Worm (Caenorhabditis elegans): ENCODE measurements around the gene ZK512.10.

ZK512.10 gene

DNA sequence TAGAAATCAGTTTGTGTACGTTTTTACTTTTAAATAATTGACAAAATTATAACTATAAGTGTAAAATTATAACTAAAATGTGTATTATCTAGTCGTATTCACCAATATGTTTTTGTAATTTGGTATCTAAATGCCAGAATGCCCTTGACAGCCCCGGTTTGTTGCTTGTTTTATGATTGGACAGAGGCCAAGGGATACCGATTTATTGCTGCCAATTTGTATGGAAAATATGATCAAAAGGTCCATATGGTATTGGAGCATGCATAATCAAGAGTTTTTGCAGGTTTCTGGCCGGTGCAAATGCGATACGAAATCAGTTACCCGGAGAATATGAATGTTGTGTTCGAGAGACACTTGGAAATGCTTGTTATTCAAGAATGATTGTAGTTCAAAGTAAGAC is 14.9 kb upstream of the ZK512.10 start:
- no peak for TF ChIP-seq unc-62 (GFP tag; optimal IDR thresholded peaks at IDR 0.05)

DNA sequence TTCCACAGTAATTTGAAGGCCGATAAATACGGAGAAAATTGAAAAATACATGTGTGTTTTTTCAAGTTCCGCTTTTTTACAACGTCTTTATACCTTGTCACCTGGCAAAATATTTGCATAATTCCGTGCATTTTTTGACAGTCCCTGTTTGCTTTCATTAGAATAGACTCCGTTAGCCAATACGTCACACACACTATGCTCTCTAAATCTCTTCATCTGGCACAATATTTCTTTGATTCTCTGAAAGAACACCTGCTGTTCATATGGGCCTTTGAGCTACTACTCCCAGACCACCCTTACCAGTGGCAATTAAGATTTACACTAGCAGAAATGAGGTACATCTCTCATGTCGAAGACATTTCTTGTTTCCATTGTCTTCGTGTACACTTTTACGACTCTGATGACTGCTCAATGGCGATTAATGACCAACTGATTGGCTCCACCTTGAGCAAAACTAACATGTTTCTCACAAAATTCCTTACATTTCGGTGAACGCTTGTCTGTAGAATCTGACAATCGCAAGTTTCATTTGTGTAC is 12.3 kb upstream of the ZK512.10 start, which contains the start of gene grl-11:
Gene grl-11, minus strand, starts transcription at position 51 of the 537 bp plus-strand sequence.
- no peak for TF ChIP-seq unc-62 (GFP tag; optimal IDR thresholded peaks at IDR 0.05)

DNA sequence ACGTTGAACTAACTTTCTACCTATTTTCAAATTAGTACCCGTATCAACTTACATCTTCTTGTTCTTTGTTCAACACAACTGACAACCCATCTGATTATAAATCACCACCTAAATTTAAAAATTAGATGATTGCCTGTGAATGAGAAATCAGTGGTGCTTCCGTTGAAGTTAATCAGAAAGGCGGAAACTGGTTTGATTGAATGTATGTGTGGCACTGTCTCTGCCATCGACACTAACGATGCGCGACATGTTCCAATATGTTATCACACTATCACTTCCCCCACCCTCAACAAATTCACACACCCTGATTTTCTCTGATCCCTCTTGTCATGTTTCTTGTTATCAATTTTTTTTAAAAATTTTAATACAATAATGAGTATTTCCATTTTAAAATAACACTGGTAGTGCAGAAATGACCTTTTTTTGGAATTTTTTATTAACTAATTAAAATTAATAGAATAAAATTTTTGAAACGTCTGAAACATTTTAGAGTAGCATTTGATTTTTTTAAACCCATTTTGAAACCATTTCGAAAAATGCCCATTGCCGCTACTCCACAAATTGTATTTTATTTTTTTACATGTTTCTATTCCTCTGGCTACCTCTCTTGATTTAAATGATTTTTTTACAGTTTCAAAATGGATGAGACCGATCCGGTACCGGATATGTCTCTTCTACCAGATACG is 11.6 kb upstream of the ZK512.10 start, which contains the start of gene ced-11:
Gene ced-11, plus strand, starts transcription at position 636 of the 686 bp plus-strand sequence.
- no peak for TF ChIP-seq unc-62 (GFP tag; optimal IDR thresholded peaks at IDR 0.05)

DNA sequence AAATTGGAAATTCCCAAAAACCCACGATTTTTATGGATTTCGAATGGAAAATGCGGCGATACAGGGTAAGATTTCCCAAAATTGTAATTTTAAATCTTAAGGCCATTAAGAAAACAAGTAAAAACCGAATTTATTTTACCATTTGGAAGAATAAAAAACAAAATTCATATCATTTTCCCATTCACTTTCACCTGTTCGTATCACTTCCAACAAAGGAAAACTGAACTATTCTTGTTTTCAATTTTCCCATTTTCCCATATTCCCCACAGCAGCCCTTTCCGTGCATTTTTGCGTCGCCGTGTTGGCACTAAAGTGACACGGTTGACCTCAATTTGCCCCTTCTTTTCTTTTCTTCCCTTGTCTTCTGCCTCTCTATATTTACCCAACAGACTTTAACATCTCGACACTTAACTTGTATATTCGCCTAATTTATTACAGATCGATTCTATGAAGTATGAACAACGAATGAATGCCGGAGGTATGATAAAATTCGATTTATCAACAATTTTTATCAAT is 4.8 kb upstream of the ZK512.10 start, which contains the start of gene sec-16A.1:
Gene sec-16A.1, plus strand, starts transcription at position 51 of the 516 bp plus-strand sequence.
- no peak for TF ChIP-seq unc-62 (GFP tag; optimal IDR thresholded peaks at IDR 0.05)

DNA sequence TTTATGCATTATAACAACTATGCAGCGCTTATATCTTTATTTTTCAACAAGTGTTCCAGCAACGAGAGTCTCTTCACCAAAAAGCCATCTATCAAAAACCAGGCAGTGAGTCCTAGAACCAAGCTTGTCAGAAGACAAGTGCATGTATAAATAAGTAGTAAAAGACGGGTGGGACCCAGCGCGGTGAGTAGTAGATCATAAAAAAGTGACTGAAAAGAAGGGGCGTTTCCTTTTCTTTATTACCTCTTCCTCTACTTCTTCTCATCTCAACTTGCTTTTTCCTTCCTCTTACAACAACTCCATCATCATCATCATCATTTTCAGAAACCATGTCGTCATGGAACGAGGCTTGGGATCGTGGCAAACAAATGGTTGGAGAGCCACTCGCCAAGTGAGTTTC is 5.9 kb downstream of the ZK512.10 start, which contains the start of gene eat-4:
Gene eat-4, plus strand, starts transcription at position 301 of the 400 bp plus-strand sequence.
- no peak for TF ChIP-seq unc-62 (GFP tag; optimal IDR thresholded peaks at IDR 0.05)

DNA sequence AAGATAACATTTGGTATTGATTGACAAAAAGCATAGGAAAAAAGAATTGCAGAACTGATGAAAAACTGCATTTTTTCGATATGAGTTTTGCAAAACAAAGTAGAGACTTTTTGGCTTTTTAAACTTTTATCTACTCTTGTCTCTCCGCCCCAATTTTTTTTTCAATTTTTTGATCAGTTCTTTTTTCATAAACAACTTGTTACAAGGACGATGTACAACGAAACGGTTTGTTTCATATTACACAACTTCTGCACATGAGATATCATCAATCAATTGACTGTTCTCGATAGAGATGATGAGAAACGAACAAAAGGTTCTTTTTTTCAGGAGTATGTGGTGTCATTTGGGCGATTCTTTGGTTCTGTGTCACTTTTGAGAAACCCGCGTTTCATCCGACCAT is 7.9 kb downstream of the ZK512.10 start, which contains the start of gene ZK512.7:
Gene ZK512.7, minus strand, starts transcription at position 101 of the 400 bp plus-strand sequence.
- no peak for TF ChIP-seq unc-62 (GFP tag; optimal IDR thresholded peaks at IDR 0.05)

DNA sequence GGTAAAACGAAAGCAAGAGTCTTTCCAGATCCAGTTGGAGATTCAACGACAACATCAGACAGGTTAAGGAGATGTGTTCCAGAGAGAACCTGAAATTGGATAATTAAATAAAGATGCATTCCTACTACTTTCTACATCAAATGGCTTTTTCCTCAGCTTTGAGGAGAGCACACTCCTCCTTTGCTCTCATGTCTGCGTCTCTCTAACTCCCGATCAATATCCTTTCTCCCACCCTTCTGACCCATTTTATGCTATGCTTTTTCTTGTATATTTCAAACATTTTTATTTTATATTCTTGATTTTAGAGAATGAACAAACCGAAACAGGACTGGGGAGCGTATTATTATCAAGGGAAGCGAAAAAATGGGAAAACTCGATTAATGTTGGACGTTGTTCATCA is 13.2 kb downstream of the ZK512.10 start, which contains the start of gene ZK512.11:
Gene ZK512.11, plus strand, starts transcription at position 301 of the 400 bp plus-strand sequence.
- no peak for TF ChIP-seq unc-62 (GFP tag; optimal IDR thresholded peaks at IDR 0.05)

DNA sequence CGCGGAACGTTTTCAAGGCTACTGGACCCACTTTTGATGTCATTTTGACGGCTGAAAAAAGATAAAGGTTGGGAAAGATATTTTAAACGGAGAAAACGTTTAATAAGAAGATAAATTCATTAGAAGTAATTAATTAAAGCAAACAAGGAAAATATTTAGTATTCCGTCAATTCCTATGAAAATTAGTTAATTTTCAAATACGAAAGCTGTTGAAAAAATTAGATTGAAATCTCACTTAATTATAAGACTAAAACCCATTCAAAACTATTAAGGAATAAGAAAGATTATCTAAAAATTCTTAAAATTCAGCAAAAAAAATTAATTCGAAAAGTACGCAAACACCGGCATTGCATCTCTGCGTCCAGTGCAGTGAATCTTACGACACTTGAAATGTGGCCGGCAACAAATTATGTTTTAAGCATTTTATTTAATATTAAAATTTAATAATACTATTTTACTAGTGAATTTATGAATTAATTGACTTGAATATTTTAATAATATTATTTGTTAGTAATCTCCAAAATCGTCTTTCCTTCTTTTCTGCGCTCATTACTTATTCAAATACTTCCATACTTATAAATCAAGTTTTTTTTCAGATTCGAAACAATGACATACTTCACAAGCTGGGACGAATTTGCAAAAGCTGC is 14.2 kb downstream of the ZK512.10 start, which contains the start of the genes ZK512.2 and ZK512.4:
Gene ZK512.2, minus strand, starts transcription at position 51 of the 647 bp plus-strand sequence.
Gene ZK512.4, plus strand, starts transcription at position 597 of the 647 bp plus-strand sequence.
- TF ChIP-seq unc-62 (GFP tag; optimal IDR thresholded peaks at IDR 0.05) = no peak

DNA sequence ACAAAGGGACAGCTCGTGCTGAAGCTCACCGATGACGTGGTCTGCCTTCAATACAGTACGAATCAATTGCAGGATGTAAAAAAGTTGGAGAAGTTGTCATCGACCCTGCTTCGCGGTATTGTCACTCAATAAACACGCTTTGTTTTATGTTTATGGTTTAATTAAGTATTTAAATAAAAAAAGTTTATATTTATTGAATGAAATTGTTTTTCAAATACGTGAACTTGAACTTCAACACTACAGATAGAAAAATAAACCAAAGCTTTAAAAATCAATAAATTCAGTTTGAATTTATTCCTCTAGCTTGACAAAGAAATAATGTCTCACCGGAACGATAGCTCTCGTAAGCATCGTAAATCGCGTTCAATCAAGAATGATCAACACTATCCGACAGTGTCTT is 15.1 kb downstream of the ZK512.10 start, which contains the start of gene ZK512.8:
Gene ZK512.8, plus strand, starts transcription at position 301 of the 400 bp plus-strand sequence.
- no peak for TF ChIP-seq unc-62 (GFP tag; optimal IDR thresholded peaks at IDR 0.05)

DNA sequence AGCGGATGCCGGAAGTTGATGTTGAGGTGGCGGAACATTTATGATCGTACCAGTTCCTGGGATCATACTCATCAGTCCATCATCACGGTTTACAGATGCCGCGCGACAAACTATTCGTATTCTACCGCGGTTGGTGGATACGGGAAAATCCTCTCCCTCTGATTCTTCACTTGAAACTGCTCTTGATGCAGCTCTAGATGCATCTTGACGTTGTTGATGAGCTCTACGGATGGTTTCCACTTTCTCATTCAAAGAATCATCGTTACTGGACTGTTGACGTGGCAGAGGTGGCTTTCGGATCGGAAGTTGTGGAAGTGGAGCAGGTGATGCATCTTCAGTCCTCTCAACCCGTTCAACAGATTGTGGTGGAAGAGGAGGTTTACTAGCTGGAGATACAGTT is 18.4 kb downstream of the ZK512.10 start:
- no peak for TF ChIP-seq unc-62 (GFP tag; optimal IDR thresholded peaks at IDR 0.05)

DNA sequence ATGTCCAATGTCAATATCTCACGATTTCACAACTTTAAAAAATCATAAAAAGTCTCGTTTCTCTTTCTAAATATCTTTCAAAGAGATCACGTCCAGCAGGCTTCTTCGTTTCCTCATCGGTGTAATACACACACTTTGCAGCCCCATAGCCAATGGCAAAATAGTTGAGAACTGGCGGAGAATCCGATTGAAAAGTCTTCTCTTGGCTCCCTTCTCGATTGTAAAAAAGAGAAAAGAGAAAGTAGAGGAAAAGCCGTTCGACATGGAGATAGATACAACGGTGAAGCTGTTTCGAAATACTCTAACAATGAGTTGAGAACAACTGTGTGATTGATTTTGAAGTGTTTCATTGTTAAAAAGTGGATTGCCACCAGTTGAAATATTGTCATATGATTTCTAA is 21.1 kb downstream of the ZK512.10 start:
- TF ChIP-seq unc-62 (GFP tag; optimal IDR thresholded peaks at IDR 0.05) = no peak

DNA sequence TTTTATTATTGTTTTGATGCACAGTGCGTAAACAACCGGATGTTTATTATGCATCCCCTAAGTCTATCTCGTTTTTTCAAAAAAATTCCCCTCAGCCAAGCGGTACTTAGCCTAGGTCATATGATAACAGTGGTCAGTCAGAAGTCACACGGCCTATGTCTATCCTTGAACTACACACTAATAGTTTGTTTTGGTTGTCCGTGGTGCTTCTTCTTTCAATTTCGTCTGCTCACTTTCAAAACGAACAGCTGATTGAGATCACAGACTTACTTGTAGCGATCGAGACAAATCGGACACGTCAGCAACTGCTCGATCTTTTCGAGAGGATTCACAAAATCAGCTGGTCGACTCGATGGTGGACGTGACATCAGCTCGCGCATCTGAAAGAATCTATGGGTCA is 22.3 kb downstream of the ZK512.10 start:
- no peak for TF ChIP-seq unc-62 (GFP tag; optimal IDR thresholded peaks at IDR 0.05)

DNA sequence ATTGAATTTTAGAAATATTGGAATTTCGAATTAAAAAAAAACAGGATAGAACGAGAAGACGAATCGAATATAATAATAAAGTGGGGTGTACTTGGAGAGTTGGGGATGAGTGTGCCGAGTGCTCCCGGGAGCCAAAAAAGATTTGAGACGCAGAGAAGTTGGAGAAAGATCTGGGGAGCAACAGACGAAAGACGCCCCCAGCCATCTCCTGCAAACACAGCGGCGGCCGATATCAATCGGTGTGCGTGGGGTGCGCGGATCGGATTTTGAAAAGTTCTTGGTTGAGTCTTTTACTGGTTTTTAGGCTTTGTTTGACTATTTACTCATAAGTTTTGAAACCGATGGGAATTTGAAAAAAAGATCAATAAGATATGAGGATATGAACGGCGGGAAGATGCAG is 23.1 kb downstream of the ZK512.10 start, which contains the start of gene nhl-1:
Gene nhl-1, minus strand, starts transcription at position 101 of the 400 bp plus-strand sequence.
- TF ChIP-seq unc-62 (GFP tag; optimal IDR thresholded peaks at IDR 0.05) = no peak

DNA sequence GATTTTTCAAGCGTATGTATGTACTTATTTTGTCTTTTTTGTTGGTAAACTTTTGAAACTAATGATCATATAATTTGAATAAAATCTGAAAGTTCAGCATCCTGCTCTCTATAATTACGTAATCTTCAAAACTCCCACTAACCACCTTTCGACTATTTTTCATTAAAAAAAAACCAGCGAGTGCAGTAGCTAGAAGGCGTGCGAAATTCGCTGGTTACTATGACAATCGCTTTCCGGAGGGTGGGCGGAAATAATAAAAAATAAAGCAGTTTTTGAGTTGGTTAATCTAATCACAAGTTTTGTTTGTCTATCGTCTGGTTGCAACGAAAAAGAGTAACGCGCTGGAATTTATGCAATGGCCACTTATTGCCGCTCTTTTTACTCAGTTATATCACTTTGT is 24.1 kb downstream of the ZK512.10 start, which contains the start of gene irld-34:
Gene irld-34, plus strand, starts transcription at position 301 of the 400 bp plus-strand sequence.
- TF ChIP-seq unc-62 (GFP tag; optimal IDR thresholded peaks at IDR 0.05) = no peak

DNA sequence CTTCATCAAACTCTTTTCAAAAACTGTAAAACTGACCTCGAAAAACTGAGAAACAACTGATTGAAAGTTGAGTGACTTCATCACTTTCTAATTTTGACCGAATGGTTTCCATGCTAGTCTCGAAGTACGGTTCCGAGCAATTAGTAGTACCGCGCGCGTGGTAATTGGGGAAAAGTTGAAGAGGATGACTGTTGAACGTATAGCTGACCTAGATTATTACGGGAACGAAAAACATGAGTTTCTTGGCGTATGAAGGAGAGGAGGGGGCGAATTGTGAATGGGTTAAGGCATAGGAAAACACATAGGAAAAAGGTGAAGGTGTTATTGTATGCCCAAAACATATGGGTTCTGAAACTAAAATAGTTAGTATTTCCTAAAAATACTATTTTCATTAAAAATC is 30.9 kb downstream of the ZK512.10 start, which contains the start of gene ptr-9:
Gene ptr-9, minus strand, starts transcription at position 101 of the 400 bp plus-strand sequence.
- TF ChIP-seq unc-62 (GFP tag; optimal IDR thresholded peaks at IDR 0.05) = no peak
